Worm (Caenorhabditis elegans): ENCODE data around the gene glt-4.

DNA sequence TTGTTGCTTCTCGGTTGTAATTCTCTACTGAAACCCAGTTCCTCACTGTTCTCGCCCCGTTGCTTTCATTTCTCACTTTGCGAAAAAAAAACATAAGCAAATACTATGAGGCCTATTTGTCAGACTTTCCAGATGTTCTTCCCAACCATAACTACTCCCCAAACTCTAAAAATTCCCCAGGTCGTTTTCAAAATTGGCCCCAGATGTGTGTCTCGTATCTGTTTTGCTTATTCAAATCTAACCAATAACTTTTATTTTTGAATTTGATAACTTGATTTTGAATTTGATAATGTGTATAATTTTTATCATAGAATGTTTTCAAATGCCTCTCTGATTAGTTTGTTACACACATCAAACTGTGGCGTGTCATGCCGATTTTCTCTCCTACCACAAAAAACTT, 4.6 kb downstream of the glt-4 start:
- no peak for TF ChIP-seq nhr-11 (tag; optimal IDR thresholded peaks at IDR 0.05)
- TF ChIP-seq pag-3 (tag; optimal IDR thresholded peaks at IDR 0.05; ENCODE audit: borderline replicate concordance), result no peak
- TF ChIP-seq ceh-22 (tag; optimal IDR thresholded peaks at IDR 0.05), result no peak
- no peak for TF ChIP-seq ceh-6 (GFP tag; optimal IDR thresholded peaks at IDR 0.05)
- TF ChIP-seq ceh-19 (GFP tag; optimal IDR thresholded peaks at IDR 0.05), result no peak
- no peak for TF ChIP-seq hlh-30 (tag; optimal IDR thresholded peaks at IDR 0.05; ENCODE audit: insufficient read depth)
- TF ChIP-seq hlh-8 (tag; optimal IDR thresholded peaks at IDR 0.05), result no peak
- no peak for TF ChIP-seq lin-11 (tag; optimal IDR thresholded peaks at IDR 0.05)
- TF ChIP-seq syd-9 (tag; optimal IDR thresholded peaks at IDR 0.05), result no peak
- no peak for TF ChIP-seq fkh-6 (tag; optimal IDR thresholded peaks at IDR 0.05)
